Worm (Caenorhabditis elegans) whole organism, L3 larva: Measurements from ENCODE around the gene srg-11.

ENCODE experiments used
- ZK546.5 ChIP-seq: sonication (generic microtip); optimal IDR thresholded peaks from 2 replicates; lab custom pipeline; 2017; ENCODE audit warnings: missing biosample characterization, missing genetic modification characterization
- aly-2 ChIP-seq: fragments of 150-350 bp; optimal IDR thresholded peaks from 2 replicates; lab custom pipeline; 2014; ENCODE audit warnings: missing biosample characterization, missing genetic modification characterization
- ceh-16 ChIP-seq: sonication (generic microtip); optimal IDR thresholded peaks from 2 replicates; lab custom pipeline; 2017; ENCODE audit warnings: missing biosample characterization, missing genetic modification characterization
- ceh-82 ChIP-seq: fragments of 150-350 bp; optimal IDR thresholded peaks from 2 replicates; lab custom pipeline; 2014; ENCODE audit warnings: missing biosample characterization, missing genetic modification characterization
- ceh-9 ChIP-seq: sonication (generic microtip); optimal IDR thresholded peaks from 2 replicates; lab custom pipeline; 2018; ENCODE audit warnings: missing biosample characterization, missing genetic modification characterization
- daf-12 ChIP-seq: fragments of 150-350 bp; optimal IDR thresholded peaks from 2 replicates; lab custom pipeline; 2014; ENCODE audit warnings: missing biosample characterization, missing genetic modification reagents, missing genetic modification characterization
- egl-5 ChIP-seq: fragments of 150-350 bp; optimal IDR thresholded peaks from 2 replicates; lab custom pipeline; 2017; ENCODE audit warnings: missing biosample characterization, missing genetic modification reagents, missing genetic modification characterization, inconsistent platforms
- elt-1 ChIP-seq: fragments of 150-350 bp; optimal IDR thresholded peaks from 2 replicates; lab custom pipeline; 2014; ENCODE audit warnings: missing biosample characterization, missing genetic modification characterization
- elt-2 ChIP-seq: sonication (generic microtip); optimal IDR thresholded peaks from 2 replicates; lab custom pipeline; 2016; ENCODE audit warnings: missing genetic modification reagents, mild to moderate bottlenecking, missing genetic modification characterization, missing compliant biosample characterization
- eor-1 ChIP-seq, 2 experiments: fragments of 150-350 bp; optimal IDR thresholded peaks; 2 replicates each; lab custom pipeline; 2014 to 2018; ENCODE audit warnings: missing biosample characterization in 2 of 2, missing genetic modification characterization in 2 of 2
- fkh-10 ChIP-seq: sonication (generic microtip); optimal IDR thresholded peaks from 2 replicates; lab custom pipeline; 2017; ENCODE audit warnings: missing biosample characterization, missing genetic modification reagents, missing genetic modification characterization
- fkh-2 ChIP-seq: fragments of 150-350 bp; optimal IDR thresholded peaks from 2 replicates; lab custom pipeline; 2014; ENCODE audit warnings: missing biosample characterization, missing genetic modification reagents, missing genetic modification characterization
- fos-1 ChIP-seq: fragments of 150-350 bp; optimal IDR thresholded peaks from 2 replicates; lab custom pipeline; 2014; ENCODE audit warnings: missing biosample characterization, missing genetic modification characterization
- hmg-11 ChIP-seq: sonication (generic microtip); optimal IDR thresholded peaks from 2 replicates; lab custom pipeline; 2016; ENCODE audit warnings: missing genetic modification characterization, missing compliant biosample characterization
- lin-15B ChIP-seq: fragments of 150-350 bp; optimal IDR thresholded peaks from 2 replicates; lab custom pipeline; 2014; ENCODE audit warnings: missing biosample characterization, missing genetic modification characterization
- lin-39 ChIP-seq: fragments of 150-350 bp; optimal IDR thresholded peaks from 2 replicates; lab custom pipeline; 2018; ENCODE audit warnings: missing biosample characterization, missing genetic modification reagents, missing genetic modification characterization
- lsy-12 ChIP-seq: sonication (generic microtip); optimal IDR thresholded peaks from 2 replicates; lab custom pipeline; 2016; ENCODE audit warnings: mild to moderate bottlenecking, missing genetic modification characterization, missing compliant biosample characterization
- mdl-1 ChIP-seq: fragments of 150-350 bp; optimal IDR thresholded peaks from 2 replicates; lab custom pipeline; 2014; ENCODE audit warnings: missing biosample characterization, missing genetic modification characterization
- mml-1 ChIP-seq: fragments of 150-350 bp; sonication (generic microtip); optimal IDR thresholded peaks from 3 replicates; lab custom pipeline; 2014; ENCODE audit warnings: missing biosample characterization, missing genetic modification characterization
- nfya-1 ChIP-seq: sonication (generic microtip); optimal IDR thresholded peaks from 2 replicates; lab custom pipeline; 2017; ENCODE audit warnings: missing genetic modification characterization, mild to moderate bottlenecking, missing compliant biosample characterization, antibody characterized with exemption, moderate library complexity; ENCODE audit not compliant: insufficient read depth
- nhr-11 ChIP-seq: fragments of 150-350 bp; optimal IDR thresholded peaks from 2 replicates; lab custom pipeline; 2014; ENCODE audit warnings: missing biosample characterization, missing genetic modification characterization
- nhr-237 ChIP-seq: fragments of 150-350 bp; optimal IDR thresholded peaks from 2 replicates; lab custom pipeline; 2014; ENCODE audit warnings: missing biosample characterization, missing genetic modification characterization
- nhr-43 ChIP-seq: sonication (generic microtip); optimal IDR thresholded peaks from 2 replicates; lab custom pipeline; 2016; ENCODE audit warnings: mild to moderate bottlenecking, missing genetic modification characterization, missing compliant biosample characterization; ENCODE audit not compliant: poor library complexity, severe bottlenecking
- nhr-67 ChIP-seq: fragments of 150-350 bp; optimal IDR thresholded peaks from 2 replicates; lab custom pipeline; 2014; ENCODE audit warnings: missing biosample characterization, missing genetic modification characterization
- nhr-76 ChIP-seq: fragments of 150-350 bp; sonication (generic microtip); optimal IDR thresholded peaks from 5 replicates; lab custom pipeline; 2014; ENCODE audit warnings: missing biosample characterization, missing genetic modification characterization
- nhr-77 ChIP-seq: fragments of 150-350 bp; optimal IDR thresholded peaks from 2 replicates; lab custom pipeline; 2014; ENCODE audit warnings: missing biosample characterization, missing genetic modification characterization
- pha-4 ChIP-seq: fragments of 150-350 bp; optimal IDR thresholded peaks from 2 replicates; lab custom pipeline; 2014; ENCODE audit warnings: missing biosample characterization, missing genetic modification reagents, missing genetic modification characterization
- skn-1 ChIP-seq: fragments of 150-350 bp; optimal IDR thresholded peaks from 2 replicates; lab custom pipeline; 2014; ENCODE audit warnings: missing biosample characterization, missing genetic modification characterization
- tbx-2 ChIP-seq: sonication (generic microtip); optimal IDR thresholded peaks from 2 replicates; lab custom pipeline; 2016; ENCODE audit warnings: mild to moderate bottlenecking, missing genetic modification characterization, missing compliant biosample characterization
- unc-39 ChIP-seq: sonication (generic microtip); optimal IDR thresholded peaks from 4 replicates; lab custom pipeline; 2017; ENCODE audit warnings: missing biosample characterization, missing genetic modification characterization
- unc-62 ChIP-seq: fragments of 150-350 bp; sonication (generic microtip); optimal IDR thresholded peaks from 4 replicates; lab custom pipeline; 2014; ENCODE audit warnings: missing biosample characterization, missing genetic modification reagents, missing genetic modification characterization
- zag-1 ChIP-seq: fragments of 150-350 bp; optimal IDR thresholded peaks from 2 replicates; lab custom pipeline; 2014; ENCODE audit warnings: missing biosample characterization, missing genetic modification characterization
- ztf-11 ChIP-seq: fragments of 150-350 bp; optimal IDR thresholded peaks from 2 replicates; lab custom pipeline; 2014; ENCODE audit warnings: missing biosample characterization, missing genetic modification characterization

Gene srg-11

DNA sequence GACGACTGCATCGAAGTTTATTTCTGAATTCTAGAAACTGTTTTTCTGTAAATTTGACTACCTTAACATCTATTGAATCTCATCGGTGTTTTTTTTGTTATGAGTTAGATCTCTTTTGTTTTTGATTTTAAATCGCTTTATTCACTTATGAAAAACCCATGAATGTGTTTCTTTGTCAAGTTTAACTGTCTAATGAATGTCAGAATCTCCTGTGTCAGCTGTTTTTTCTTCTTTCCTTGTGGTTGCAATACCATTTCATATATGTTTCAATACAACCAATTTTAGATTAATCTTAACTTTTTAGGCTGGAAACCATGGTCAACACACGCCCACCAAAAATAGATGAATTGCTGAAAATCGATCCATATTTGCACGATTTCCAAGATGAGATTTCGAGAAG is 15.2 kb downstream of the srg-11 start, which contains the start of gene T04A8.7:
Gene T04A8.7 (plus strand): TSS at position 301 of the 400 bp plus-strand sequence.
- TF ChIP-seq nhr-77 (no peak), skn-1 (tag; lab: Kevin White, UChicago) (no peak), nhr-43 (tag; lab: Kevin White, UChicago) (no peak), elt-1 (no peak), mml-1 (tag; lab: Kevin White, UChicago) (no peak), nhr-67 (tag; lab: Kevin White, UChicago) (no peak), unc-39 (tag; lab: Kevin White, UChicago) (no peak), tbx-2 (no peak), elt-2 (tag; lab: Kevin White, UChicago) (no peak), fkh-2 (tag; lab: Kevin White, UChicago) (no peak), lin-15B (tag; lab: Kevin White, UChicago) (no peak), nhr-237 (tag; lab: Kevin White, UChicago) (no peak), ZK546.5 (tag; lab: Kevin White, UChicago) (no peak), ceh-9 (tag; lab: Kevin White, UChicago) (no peak), ceh-16 (tag; lab: Kevin White, UChicago) (no peak), aly-2 (tag; lab: Kevin White, UChicago) (no peak), zag-1 (tag; lab: Kevin White, UChicago) (no peak)

DNA sequence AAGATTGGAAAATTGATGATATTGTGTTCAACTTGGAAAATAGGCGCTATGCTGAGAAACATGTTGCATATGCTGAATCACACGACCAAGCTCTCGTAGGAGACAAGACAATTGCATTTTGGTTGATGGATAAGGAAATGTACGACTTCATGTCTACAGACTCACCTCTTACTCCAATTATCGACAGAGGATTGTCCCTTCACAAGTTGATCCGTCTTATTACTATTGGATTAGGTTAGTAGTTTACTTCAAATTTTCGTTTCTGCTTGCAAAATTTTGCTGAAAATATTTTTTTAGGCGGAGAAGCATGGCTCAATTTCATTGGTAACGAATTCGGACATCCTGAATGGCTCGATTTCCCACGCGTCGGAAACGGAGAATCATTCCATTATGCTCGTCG is 17.1 kb downstream of the srg-11 start:
- TF ChIP-seq lin-15B (tag; lab: Kevin White, UChicago) (no peak), egl-5 (tag; lab: Kevin White, UChicago) (no peak), nhr-77 (no peak), nfya-1 (no peak), ceh-82 (tag; lab: Kevin White, UChicago) (no peak), hmg-11 (tag; lab: Kevin White, UChicago) (no peak), daf-12 (tag; lab: Kevin White, UChicago) (no peak), lin-39 (tag; lab: Kevin White, UChicago) (no peak), aly-2 (tag; lab: Kevin White, UChicago) (no peak), eor-1 (tag; optimal IDR thresholded peaks at IDR 0.05; lab: Kevin White, UChicago) (no peak), nhr-43 (tag; lab: Kevin White, UChicago) (no peak), skn-1 (tag; lab: Kevin White, UChicago) (no peak), nhr-237 (tag; lab: Kevin White, UChicago) (no peak)

DNA sequence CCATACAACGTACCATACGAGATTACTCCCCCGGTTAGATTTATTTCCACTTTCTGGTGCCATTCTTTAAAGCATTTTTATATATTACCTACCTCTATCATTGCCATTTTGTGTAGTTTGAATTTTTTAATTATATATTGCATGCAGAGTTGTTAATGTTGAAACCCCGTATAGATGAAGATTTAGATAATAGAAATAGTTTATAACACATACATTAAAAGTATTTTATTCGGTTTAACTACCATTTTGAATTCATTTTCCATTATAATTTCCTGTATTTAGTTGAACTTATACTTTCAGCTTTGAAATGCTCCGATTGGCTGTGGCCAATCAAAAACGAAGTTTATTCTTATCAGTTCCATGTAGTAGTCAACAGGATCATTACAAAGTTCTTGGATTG is 18.0 kb downstream of the srg-11 start, which contains the start of gene dnj-18:
Gene dnj-18 (plus strand): TSS at position 301 of the 400 bp plus-strand sequence.
- no peak for TF ChIP-seq unc-62 (GFP tag; lab: Kevin White, UChicago)
- no peak for TF ChIP-seq elt-2 (tag; lab: Kevin White, UChicago)
- no peak for TF ChIP-seq fos-1
- TF ChIP-seq fkh-10: no peak
- no peak for TF ChIP-seq ztf-11 (tag; lab: Kevin White, UChicago)
- TF ChIP-seq, all 47 proteins: peak for 0

DNA sequence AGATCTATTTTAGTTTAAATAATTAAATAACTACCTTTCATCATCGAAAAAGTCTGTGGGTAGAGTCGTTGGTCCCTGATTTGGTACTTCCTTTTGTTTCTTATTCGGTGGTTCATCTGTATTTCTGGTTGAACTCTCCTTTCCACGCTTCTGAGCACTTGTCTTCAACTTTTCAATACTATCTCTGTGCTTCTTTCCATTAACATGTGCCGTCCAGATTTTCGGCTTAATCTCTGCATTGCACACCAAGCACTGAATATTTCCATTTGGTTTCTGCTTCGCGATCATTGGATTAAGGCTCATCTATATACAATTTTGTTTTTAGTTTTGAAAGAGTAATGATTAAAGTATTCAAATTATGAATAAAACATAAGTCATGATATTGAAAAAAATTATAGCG is 20.1 kb downstream of the srg-11 start, which contains the start of gene sel-13:
Gene sel-13 (minus strand): TSS at position 303 of the 400 bp plus-strand sequence.
- TF ChIP-seq aly-2 (tag; lab: Kevin White, UChicago): no peak
- no peak for TF ChIP-seq skn-1 (tag; lab: Kevin White, UChicago)
- TF ChIP-seq unc-62 (GFP tag; lab: Kevin White, UChicago): no peak
- TF ChIP-seq fkh-10: no peak
- TF ChIP-seq mml-1 (tag; lab: Kevin White, UChicago): no peak
- TF ChIP-seq lin-39 (tag; lab: Kevin White, UChicago): no peak
- no peak for TF ChIP-seq fos-1
- TF ChIP-seq nhr-67 (tag; lab: Kevin White, UChicago): no peak
- TF ChIP-seq egl-5 (tag; lab: Kevin White, UChicago): no peak
- no peak for TF ChIP-seq nhr-11 (tag; lab: Kevin White, UChicago)
- no peak for TF ChIP-seq lsy-12 (tag; lab: Kevin White, UChicago)
- TF ChIP-seq mdl-1 (tag; lab: Kevin White, UChicago): no peak
- no peak for TF ChIP-seq pha-4
- TF ChIP-seq nhr-77: no peak
- no peak for TF ChIP-seq elt-2 (tag; lab: Kevin White, UChicago)
- no peak for TF ChIP-seq nhr-76 (tag; lab: Kevin White, UChicago)
- TF ChIP-seq, all 47 proteins: peak for 0
